Worm (Caenorhabditis elegans): ENCODE data around the gene slrp-1.

DNA sequence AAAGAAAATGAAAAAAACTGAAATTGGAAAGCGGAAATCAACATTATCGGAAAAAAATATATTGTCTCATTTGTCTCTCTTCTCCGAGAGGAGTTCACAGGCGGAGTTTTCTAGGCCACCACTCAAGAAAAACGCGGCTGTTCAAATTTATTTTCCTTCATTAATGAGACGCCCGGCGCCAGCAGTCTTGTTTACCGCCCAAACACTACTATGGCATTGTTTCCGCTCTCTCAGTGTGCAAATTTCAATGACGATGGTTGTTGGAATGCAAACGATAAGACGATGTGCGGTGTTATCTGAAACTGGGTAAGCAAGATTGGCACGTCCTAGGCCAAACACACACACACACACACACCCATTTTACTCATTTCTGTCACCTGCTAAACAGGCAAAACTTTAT lies 8.9 kb upstream of the slrp-1 start, which contains the start of gene cav-2:
- TF ChIP-seq unc-62 (GFP tag; optimal IDR thresholded peaks at IDR 0.05) (no peak), madf-6 (GFP tag; IDR thresholded peaks at IDR 0.05) (peak; percentile 69)

All from whole organism, young adult.